Worm (Caenorhabditis elegans): Measurements from ENCODE around the gene nspa-9.

ce11 chrX:11723781-11724201 is 15.1 kb upstream of the nspa-9 start, which contains the start of gene D1053.4:
- TF ChIP-seq ztf-4 (tag; optimal IDR thresholded peaks at IDR 0.05) (no peak), unc-62 (GFP tag; optimal IDR thresholded peaks at IDR 0.05) (no peak)
